Fruit fly (Drosophila melanogaster): ENCODE measurements around the gene dy.

dy gene

DNA sequence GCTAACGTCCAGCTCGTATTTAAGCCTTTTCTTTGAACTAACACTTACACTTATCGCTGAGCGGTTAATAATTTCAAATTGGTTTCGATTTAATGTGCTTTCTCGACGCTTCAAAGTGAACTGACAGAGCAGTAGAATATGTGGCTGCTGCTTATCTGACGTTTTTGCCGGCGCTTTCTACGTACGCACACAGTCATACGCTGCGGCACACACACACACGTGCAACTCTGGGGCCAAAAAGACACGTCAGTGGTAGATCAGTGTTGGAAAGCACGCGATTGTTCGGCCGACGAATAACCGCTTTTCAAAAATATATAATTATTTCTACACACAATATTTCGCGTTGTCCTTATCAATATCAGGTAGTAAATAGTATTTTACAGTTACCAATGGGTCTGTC is 27.6 kb upstream of the dy start (continued):
- TF ChIP-seq sens (GFP tag) (peak; percentile 56), repo (GFP tag; optimal IDR thresholded peaks at IDR 0.05) (no peak), CG31224 (GFP tag; IDR thresholded peaks at IDR 0.05) (no peak), CG13123 (GFP tag; optimal IDR thresholded peaks at IDR 0.05) (no peak), Hey (tag; optimal IDR thresholded peaks at IDR 0.05) (peak; percentile 19), D (optimal IDR thresholded peaks at IDR 0.05) (no peak), D (GFP tag; optimal IDR thresholded peaks at IDR 0.05) (peak; percentile 4), sna (GFP tag; IDR thresholded peaks at IDR 0.05; ENCODE audit: partially characterized antibody) (no peak), Camta (GFP tag; optimal IDR thresholded peaks at IDR 0.05) (no peak), chm (GFP tag; IDR thresholded peaks at IDR 0.05) (peak; percentile 55), CG11247 (GFP tag; IDR thresholded peaks at IDR 0.05) (no peak), Adf1 (GFP tag; IDR thresholded peaks at IDR 0.05) (peak; percentile 26; the same call in 1 of the 2 replicates), tna (GFP tag; IDR thresholded peaks at IDR 0.05; ENCODE audit: partially characterized antibody) (no peak), caup (GFP tag; optimal IDR thresholded peaks at IDR 0.05; ENCODE audit: severe bottlenecking) (peak; percentile 43), CG34376 (GFP tag; optimal IDR thresholded peaks at IDR 0.05) (peak; percentile 36), CG14014 (GFP tag; IDR thresholded peaks at IDR 0.05) (peak; percentile 43; the same call in 1 of the 2 replicates), unpg (GFP tag; optimal IDR thresholded peaks at IDR 0.05) (no peak), CG8924 (tag; optimal IDR thresholded peaks at IDR 0.05) (no peak), Dip2 (GFP tag; IDR thresholded peaks at IDR 0.05) (no peak), CG12071 (GFP tag; optimal IDR thresholded peaks at IDR 0.05) (no peak), CG17612 (GFP tag; IDR thresholded peaks at IDR 0.05) (no peak), CG7786 (GFP tag; optimal IDR thresholded peaks at IDR 0.05) (peak; percentile 5), CG7987 (GFP tag; optimal IDR thresholded peaks at IDR 0.05) (peak; percentile 24), cad (GFP tag; optimal IDR thresholded peaks at IDR 0.05) (no peak), CG8478 (optimal IDR thresholded peaks at IDR 0.05) (no peak), croc (GFP tag; conservative IDR thresholded peaks at IDR 0.05) (no peak), CG33213 (GFP tag; optimal IDR thresholded peaks at IDR 0.05) (no peak), CG16813 (GFP tag; IDR thresholded peaks at IDR 0.05; ENCODE audit: partially characterized antibody) (no peak), HmgZ (tag; optimal IDR thresholded peaks at IDR 0.05) (peak; percentile 26), B-H2 (GFP tag; optimal IDR thresholded peaks at IDR 0.05) (peak; percentile 45), ci (GFP tag; IDR thresholded peaks at IDR 0.05) (peak; percentile 67; the same call in 2 of the 3 replicates), E2f2 (GFP tag; IDR thresholded peaks at IDR 0.05) (peak; percentile 56), nmo (GFP tag; optimal IDR thresholded peaks at IDR 0.05) (no peak), Fer3 (tag; optimal IDR thresholded peaks at IDR 0.05) (peak; percentile 12), fd3F (GFP tag; optimal IDR thresholded peaks at IDR 0.05) (no peak), CG11696 (GFP tag; IDR thresholded peaks at IDR 0.05) (no peak), Lhr (GFP tag; optimal IDR thresholded peaks at IDR 0.05) (peak; percentile 8), CG18599 (GFP tag; optimal IDR thresholded peaks at IDR 0.05) (peak; percentile 52), pho (GFP tag; optimal IDR thresholded peaks at IDR 0.05) (no peak), CG6272 (GFP tag; IDR thresholded peaks at IDR 0.05) (no peak), Hr51 (GFP tag; optimal IDR thresholded peaks at IDR 0.05) (no peak), grau (tag; optimal IDR thresholded peaks at IDR 0.05) (peak; percentile 6), Xrp1 (GFP tag; IDR thresholded peaks at IDR 0.05) (peak; percentile 20; the same call in 1 of the 2 replicates), CG1529 (GFP tag; optimal IDR thresholded peaks at IDR 0.05) (no peak), CG30403 (GFP tag; optimal IDR thresholded peaks at IDR 0.05) (no peak), lola (GFP tag; optimal IDR thresholded peaks at IDR 0.05) (no peak), CG11093 (GFP tag; IDR thresholded peaks at IDR 0.05) (no peak), Gug (GFP tag; IDR thresholded peaks at IDR 0.05) (no peak), Side (GFP tag; optimal IDR thresholded peaks at IDR 0.05) (no peak), CoRest (tag; optimal IDR thresholded peaks at IDR 0.05) (peak; percentile 1), her (GFP tag; optimal IDR thresholded peaks at IDR 0.05) (no peak), Med (GFP tag) (peak; percentile 87)
